Worm (Caenorhabditis elegans): Measurements from ENCODE around the gene sri-45.

- TF ChIP-seq dox-1 (GFP tag; IDR thresholded peaks at IDR 0.05) (no peak), ceh-40 (GFP tag; IDR thresholded peaks at IDR 0.05) (no peak), unc-62 (GFP tag; optimal IDR thresholded peaks at IDR 0.05) (no peak), F39B2.1 (GFP tag; IDR thresholded peaks at IDR 0.05) (no peak), efl-1 (GFP tag; optimal IDR thresholded peaks at IDR 0.05) (no peak), ceh-58 (GFP tag; IDR thresholded peaks at IDR 0.05) (no peak), F33H1.4 (GFP tag; IDR thresholded peaks at IDR 0.05) (no peak), nhr-90 (tag; optimal IDR thresholded peaks at IDR 0.05) (no peak), nfyb-1 (GFP tag; IDR thresholded peaks at IDR 0.05) (no peak), lin-26 (GFP tag; IDR thresholded peaks at IDR 0.05) (no peak), Y53G8AR.9 (GFP tag; conservative IDR thresholded peaks at IDR 0.05) (no peak), ama-1 (optimal IDR thresholded peaks at IDR 0.05) (no peak), ama-1 (GFP tag; optimal IDR thresholded peaks at IDR 0.05) (no peak)
Observed at ce11 chrII:689749-690148, 28.2 kb upstream of the sri-45 start, which contains the start of gene T02H6.4.
